Fruit fly (Drosophila melanogaster): ENCODE measurements around the gene CG43061.

dm6 chr3R:8037896-8038295, 11.6 kb upstream of the CG43061 start:
- peak; percentile 61; the same call in 1 of the 2 replicates for TF ChIP-seq rn (GFP tag; IDR thresholded peaks at IDR 0.05)
- peak; percentile 37 for TF ChIP-seq Pif1B (GFP tag; optimal IDR thresholded peaks at IDR 0.05)
- peak; percentile 22 for TF ChIP-seq CG34367 (tag; optimal IDR thresholded peaks at IDR 0.05)
- no peak for TF ChIP-seq EcR (GFP tag; optimal IDR thresholded peaks at IDR 0.05)
- no peak; the same call in 1 of the 2 replicates for TF ChIP-seq CG10348 (GFP tag; IDR thresholded peaks at IDR 0.05)
- peak; percentile 43; the same call in 2 of the 3 replicates for TF ChIP-seq fd96Ca (GFP tag; IDR thresholded peaks at IDR 0.05)
- no peak for TF ChIP-seq D1 (tag; optimal IDR thresholded peaks at IDR 0.05)
- peak; percentile 59 for TF ChIP-seq CG17806 (tag; optimal IDR thresholded peaks at IDR 0.05)
- peak; percentile 4 for TF ChIP-seq CG15710 (tag; optimal IDR thresholded peaks at IDR 0.05)
- TF ChIP-seq CG14655 (GFP tag; optimal IDR thresholded peaks at IDR 0.05): peak; percentile 58
- TF ChIP-seq CG12605 (GFP tag; IDR thresholded peaks at IDR 0.05): peak; percentile 79
- TF ChIP-seq CG32121 (GFP tag; IDR thresholded peaks at IDR 0.05): peak; percentile 81
- TF ChIP-seq Snoo (tag; optimal IDR thresholded peaks at IDR 0.05): peak; percentile 1
- peak; percentile 49 for TF ChIP-seq CG9948 (tag; optimal IDR thresholded peaks at IDR 0.05)

All from whole organism, pupa.